Fruit fly (Drosophila melanogaster) whole organism, embryonic: Measurements from ENCODE around the gene mRpS7.

ENCODE experiments used
- Atf3 ChIP-seq: fragments of 200-800 bp; sonication (Bioruptor generic); optimal IDR thresholded peaks from 3 replicates; lab custom pipeline; 2016; ENCODE audit warnings: missing biosample characterization, missing genetic modification characterization
- B-H2 ChIP-seq: fragments of 200-800 bp; sonication (Bioruptor generic); optimal IDR thresholded peaks from 2 replicates; lab custom pipeline; 2018; ENCODE audit warnings: missing biosample characterization, mild to moderate bottlenecking, missing genetic modification characterization
- BtbVII ChIP-seq: fragments of 200-800 bp; sonication (Bioruptor generic); optimal IDR thresholded peaks from 3 replicates; lab custom pipeline; 2017; ENCODE audit warnings: missing biosample characterization, mild to moderate bottlenecking, missing genetic modification characterization
- CG10209 ChIP-seq: fragments of 200-800 bp; sonication (Bioruptor generic); optimal IDR thresholded peaks from 3 replicates; lab custom pipeline; 2017; ENCODE audit warnings: missing biosample characterization, mild to moderate bottlenecking, missing genetic modification characterization, missing genetic modification reagents
- CG1024 ChIP-seq: fragments of 200-800 bp; sonication (Bioruptor generic); IDR thresholded peaks from 2 replicates; pipeline ENCODE4 v1.3.6; 2022; ENCODE audit warnings: missing biosample characterization, missing genetic modification characterization
- CG10543 ChIP-seq: fragments of 200-800 bp; sonication (Bioruptor generic); optimal IDR thresholded peaks from 3 replicates; lab custom pipeline; 2017; ENCODE audit warnings: missing biosample characterization, mild to moderate bottlenecking, missing genetic modification characterization, moderate library complexity
- CG11247 ChIP-seq: fragments of 200-800 bp; sonication (Bioruptor generic); IDR thresholded peaks from 2 replicates; pipeline ENCODE4 v1.3.6; 2022; ENCODE audit warnings: missing biosample characterization, missing genetic modification characterization
- CG11398 ChIP-seq: fragments of 200-800 bp; sonication (Bioruptor generic); optimal IDR thresholded peaks from 2 replicates; lab custom pipeline; 2016; ENCODE audit warnings: missing biosample characterization, missing genetic modification characterization
- CG11695 ChIP-seq: fragments of 200-800 bp; sonication (Bioruptor generic); IDR thresholded peaks from 3 replicates; pipeline ENCODE4 v1.3.6; 2022; ENCODE audit warnings: missing biosample characterization, missing genetic modification characterization
- CG11723 ChIP-seq: fragments of 200-800 bp; sonication (Bioruptor generic); optimal IDR thresholded peaks from 2 replicates; lab custom pipeline; 2017; ENCODE audit warnings: missing biosample characterization, mild to moderate bottlenecking, missing genetic modification characterization
- CG12219 ChIP-seq: fragments of 200-800 bp; sonication (Bioruptor generic); optimal IDR thresholded peaks from 3 replicates; lab custom pipeline; 2018; ENCODE audit warnings: missing biosample characterization, mild to moderate bottlenecking, missing genetic modification characterization
- CG13296 ChIP-seq: fragments of 200-800 bp; sonication (Bioruptor generic); optimal IDR thresholded peaks from 3 replicates; lab custom pipeline; 2018; ENCODE audit warnings: missing biosample characterization, mild to moderate bottlenecking, missing genetic modification characterization
- CG13775 ChIP-seq: fragments of 200-800 bp; sonication (Bioruptor generic); optimal IDR thresholded peaks from 3 replicates; lab custom pipeline; 2017; ENCODE audit warnings: missing biosample characterization, mild to moderate bottlenecking, missing genetic modification characterization
- CG1602 ChIP-seq: fragments of 200-800 bp; sonication (Bioruptor generic); optimal IDR thresholded peaks from 3 replicates; lab custom pipeline; 2016; ENCODE audit warnings: missing biosample characterization, missing genetic modification characterization
- CG17385 ChIP-seq: fragments of 200-800 bp; sonication (Bioruptor generic); optimal IDR thresholded peaks from 3 replicates; lab custom pipeline; 2018; ENCODE audit warnings: missing biosample characterization, mild to moderate bottlenecking, missing genetic modification characterization
- CG18619 ChIP-seq: fragments of 200-800 bp; sonication (Bioruptor generic); optimal IDR thresholded peaks from 3 replicates; lab custom pipeline; 2017; ENCODE audit warnings: missing biosample characterization, mild to moderate bottlenecking, missing genetic modification characterization
- CG18764 ChIP-seq: fragments of 200-800 bp; sonication (Bioruptor generic); optimal IDR thresholded peaks from 3 replicates; lab custom pipeline; 2016; ENCODE audit warnings: missing biosample characterization, missing genetic modification characterization
- CG2199 ChIP-seq: fragments of 200-800 bp; sonication (Bioruptor generic); IDR thresholded peaks from 3 replicates; pipeline ENCODE4 v1.3.6; 2022; ENCODE audit warnings: missing biosample characterization, missing genetic modification characterization
- CG2678 ChIP-seq: fragments of 200-800 bp; sonication (Bioruptor generic); optimal IDR thresholded peaks from 3 replicates; lab custom pipeline; 2019; ENCODE audit warnings: missing biosample characterization, mild to moderate bottlenecking, missing genetic modification characterization, moderate library complexity
- CG31224 ChIP-seq: fragments of 200-800 bp; sonication (Bioruptor generic); IDR thresholded peaks from 2 replicates; pipeline ENCODE4 v1.3.6; 2022; ENCODE audit warnings: missing biosample characterization, missing genetic modification characterization
- CG43689 ChIP-seq: fragments of 200-800 bp; sonication (Bioruptor generic); IDR thresholded peaks from 2 replicates; pipeline ENCODE4 v1.3.6; 2022; ENCODE audit warnings: missing biosample characterization, missing genetic modification characterization
- CG5180 ChIP-seq: fragments of 200-800 bp; sonication (Bioruptor generic); optimal IDR thresholded peaks from 3 replicates; lab custom pipeline; 2017; ENCODE audit warnings: missing biosample characterization, missing genetic modification characterization, mild to moderate bottlenecking, moderate library complexity, missing genetic modification reagents
- CG6765 ChIP-seq: fragments of 200-800 bp; sonication (Bioruptor generic); optimal IDR thresholded peaks from 3 replicates; lab custom pipeline; 2017; ENCODE audit warnings: missing biosample characterization, mild to moderate bottlenecking, missing genetic modification characterization
- Dad ChIP-seq: fragments of 200-800 bp; sonication (Bioruptor generic); optimal IDR thresholded peaks from 3 replicates; lab custom pipeline; 2016; ENCODE audit warnings: missing biosample characterization, missing genetic modification characterization
- Deaf1 ChIP-seq: fragments of 200-800 bp; optimal IDR thresholded peaks from 3 replicates; lab custom pipeline; 2019; ENCODE audit warnings: missing biosample characterization, mild to moderate bottlenecking, missing genetic modification characterization, moderate library complexity
- Doc3 ChIP-seq: fragments of 200-800 bp; sonication (Bioruptor generic); IDR thresholded peaks from 3 replicates; pipeline ENCODE4 v1.3.6; 2022; ENCODE audit warnings: missing biosample characterization, missing genetic modification characterization; ENCODE audit not compliant: partially characterized antibody
- E2f1 ChIP-seq: fragments of 200-800 bp; sonication (Bioruptor generic); IDR thresholded peaks from 2 replicates; pipeline ENCODE4 v1.3.6; 2022; ENCODE audit warnings: missing biosample characterization, missing genetic modification characterization
- HLH4C ChIP-seq: fragments of 200-800 bp; sonication (Bioruptor generic); IDR thresholded peaks from 3 replicates; pipeline ENCODE4 v1.3.6; 2022; ENCODE audit warnings: missing biosample characterization, missing genetic modification characterization; ENCODE audit not compliant: partially characterized antibody
- Hsf ChIP-seq: fragments of 200-800 bp; sonication (Bioruptor generic); optimal IDR thresholded peaks from 3 replicates; lab custom pipeline; 2016; ENCODE audit warnings: missing biosample characterization, missing genetic modification characterization
- Kr ChIP-seq: fragments of 200-800 bp; sonication (Bioruptor generic); optimal IDR thresholded peaks from 2 replicates; lab custom pipeline; 2017; ENCODE audit warnings: missing biosample characterization, mild to moderate bottlenecking, missing genetic modification characterization
- Nf-YC ChIP-seq: fragments of 200-800 bp; optimal IDR thresholded peaks from 3 replicates; lab custom pipeline; 2019; ENCODE audit warnings: missing biosample characterization, mild to moderate bottlenecking, missing genetic modification characterization, moderate library complexity
- Pdp1 ChIP-seq, 2 experiments: fragments of 200-800 bp; sonication (Bioruptor generic); optimal IDR thresholded peaks; 3 replicates each; lab custom pipeline; 2016; ENCODE audit warnings: missing biosample characterization in 2 of 2, missing genetic modification characterization in 2 of 2, mild to moderate bottlenecking in 1 of 2, moderate library complexity in 1 of 2
- ash1 ChIP-seq: fragments of 200-800 bp; sonication (Bioruptor generic); optimal IDR thresholded peaks from 2 replicates; lab custom pipeline; 2018; ENCODE audit warnings: missing biosample characterization, mild to moderate bottlenecking, missing genetic modification characterization
- bsh ChIP-seq, 2 experiments: fragments of 200-800 bp; sonication (Bioruptor generic); optimal IDR thresholded peaks; 2 replicates each; lab custom pipeline; 2017 to 2018; ENCODE audit warnings: mild to moderate bottlenecking in 2 of 2, missing biosample characterization in 2 of 2, missing genetic modification characterization in 2 of 2, moderate library complexity in 1 of 2
- cato ChIP-seq: fragments of 200-800 bp; sonication (Bioruptor generic); optimal IDR thresholded peaks from 2 replicates; lab custom pipeline; 2016; ENCODE audit warnings: missing biosample characterization, missing genetic modification characterization, borderline replicate concordance
- corto ChIP-seq: fragments of 200-800 bp; sonication (Bioruptor generic); optimal IDR thresholded peaks from 2 replicates; lab custom pipeline; 2016; ENCODE audit warnings: missing biosample characterization, mild to moderate bottlenecking, missing genetic modification characterization, moderate library complexity
- dan ChIP-seq: fragments of 200-800 bp; sonication (Bioruptor generic); IDR thresholded peaks from 2 replicates; pipeline ENCODE4 v1.3.6; 2022; ENCODE audit warnings: missing biosample characterization, missing genetic modification characterization
- emc ChIP-seq: fragments of 200-800 bp; sonication (Bioruptor generic); optimal IDR thresholded peaks from 2 replicates; lab custom pipeline; 2016; ENCODE audit warnings: missing biosample characterization, missing genetic modification characterization
- jumu ChIP-seq: fragments of 200-800 bp; sonication (Bioruptor generic); optimal IDR thresholded peaks from 3 replicates; lab custom pipeline; 2016; ENCODE audit warnings: missing biosample characterization, missing genetic modification characterization
- luna ChIP-seq: fragments of 200-800 bp; sonication (Bioruptor generic); optimal IDR thresholded peaks from 2 replicates; lab custom pipeline; 2016; ENCODE audit warnings: missing biosample characterization, missing genetic modification characterization
- odd ChIP-seq: fragments of 200-800 bp; sonication (Bioruptor generic); optimal IDR thresholded peaks from 2 replicates; lab custom pipeline; 2017; ENCODE audit warnings: missing biosample characterization, mild to moderate bottlenecking, missing genetic modification characterization
- psq ChIP-seq: fragments of 200-800 bp; sonication (Bioruptor generic); optimal IDR thresholded peaks from 2 replicates; lab custom pipeline; 2017; ENCODE audit warnings: missing biosample characterization, missing genetic modification characterization
- rib ChIP-seq: fragments of 200-800 bp; sonication (Bioruptor generic); IDR thresholded peaks from 2 replicates; pipeline ENCODE4 v1.3.6; 2022; ENCODE audit warnings: missing biosample characterization, missing genetic modification characterization
- schlank ChIP-seq: fragments of 200-800 bp; sonication (Bioruptor generic); optimal IDR thresholded peaks from 2 replicates; lab custom pipeline; 2018; ENCODE audit warnings: missing biosample characterization, mild to moderate bottlenecking, missing genetic modification characterization
- slou ChIP-seq: fragments of 200-800 bp; sonication (Bioruptor generic); optimal IDR thresholded peaks from 3 replicates; lab custom pipeline; 2016; ENCODE audit warnings: missing biosample characterization, missing genetic modification characterization
- stc ChIP-seq: fragments of 200-800 bp; sonication (Bioruptor generic); IDR thresholded peaks from 2 replicates; pipeline ENCODE4 v1.3.6; 2022; ENCODE audit warnings: missing biosample characterization, missing genetic modification characterization
- tgo ChIP-seq: fragments of 200-800 bp; sonication (Bioruptor generic); IDR thresholded peaks from 3 replicates; pipeline ENCODE4 v1.3.6; 2022; ENCODE audit warnings: missing biosample characterization, missing genetic modification characterization
- ttk ChIP-seq: fragments of 200-800 bp; sonication (Bioruptor generic); IDR thresholded peaks from 2 replicates; pipeline ENCODE4 v2.1.2; 2022; ENCODE audit warnings: missing biosample characterization, missing genetic modification characterization

mRpS7 gene

DNA sequence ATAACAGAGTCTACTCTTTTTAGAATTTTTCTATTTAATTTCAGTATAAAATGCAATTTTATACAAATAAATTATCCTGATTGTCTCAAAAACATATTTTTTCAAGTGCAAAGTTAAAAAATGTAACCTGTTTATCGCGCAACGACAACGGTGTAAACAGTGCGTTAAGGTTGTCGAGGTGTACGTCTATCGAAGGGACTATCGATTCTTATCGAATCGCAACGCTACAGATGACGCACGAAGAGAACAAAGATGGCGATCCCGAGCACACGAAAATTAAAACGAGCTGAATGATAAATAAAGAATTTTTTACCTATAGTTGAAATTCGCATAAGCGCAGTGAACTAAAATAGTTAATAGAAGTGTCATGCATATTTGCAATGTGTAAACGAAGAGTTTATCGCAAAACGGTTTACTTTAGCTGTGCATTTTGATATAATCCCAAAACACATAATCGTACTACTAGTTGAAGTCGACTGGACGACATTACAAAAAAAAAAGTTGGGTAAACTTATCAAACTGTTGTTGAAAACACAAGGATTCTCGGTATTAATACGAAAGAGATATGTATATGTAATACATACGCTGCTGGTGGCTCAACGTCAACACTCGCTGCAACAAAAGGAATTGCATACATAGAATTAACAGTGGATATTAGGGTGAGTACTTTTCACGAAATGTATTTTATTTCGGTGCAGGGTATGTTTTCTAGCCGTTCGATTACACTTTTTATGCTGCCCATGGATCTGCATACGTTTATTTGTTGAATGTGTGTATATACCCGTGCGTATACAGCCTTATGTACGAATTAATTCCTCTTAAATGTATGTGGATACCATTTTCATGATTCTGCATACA lies 1.6 kb downstream of the mRpS7 start, which contains the start of gene da (continued):
- TF ChIP-seq emc = peak; percentile 20
- peak; percentile 54 for TF ChIP-seq B-H2 (GFP tag; lab: Kevin White, UChicago)
- TF ChIP-seq Hsf = peak; percentile 73
- TF ChIP-seq Kr (GFP tag; lab: Kevin White, UChicago) = no peak
- TF ChIP-seq CG11247 (GFP tag; lab: Robert Waterston, UW) = peak; percentile 54; the same call in 1 of the 2 replicates
- TF ChIP-seq ash1 (GFP tag; lab: Kevin White, UChicago) = peak; percentile 6
- TF ChIP-seq odd (GFP tag; lab: Kevin White, UChicago) = peak; percentile 23
- peak; percentile 33 for TF ChIP-seq CG18764 (GFP tag; lab: Kevin White, UChicago)
- TF ChIP-seq CG13296 (GFP tag; lab: Kevin White, UChicago) = peak; percentile 16
- no peak for TF ChIP-seq psq
- TF ChIP-seq slou = no peak
- peak; percentile 33 to 69 for TF ChIP-seq Pdp1 (GFP tag; optimal IDR thresholded peaks at IDR 0.05; lab: Kevin White, UChicago)
- no peak for TF ChIP-seq CG11398 (GFP tag; lab: Kevin White, UChicago)
- peak; percentile 19 for TF ChIP-seq BtbVII (GFP tag; lab: Kevin White, UChicago)
- TF ChIP-seq CG6765 = peak; percentile 25
- TF ChIP-seq CG2678 (tag; lab: Kevin White, UChicago) = peak; percentile 63
- TF ChIP-seq CG11723 (GFP tag; lab: Kevin White, UChicago) = peak; percentile 77
- peak; percentile 45 for TF ChIP-seq Dad
- peak; percentile 52 for TF ChIP-seq CG10209 (GFP tag; lab: Kevin White, UChicago)
- TF ChIP-seq CG10543 (GFP tag; lab: Kevin White, UChicago) = peak; percentile 21
- no peak for TF ChIP-seq luna (GFP tag; lab: Kevin White, UChicago)
- peak; percentile 40; the same call in 1 of the 2 replicates for TF ChIP-seq CG31224 (GFP tag; lab: Robert Waterston, UW)
- TF ChIP-seq CG1602 (GFP tag; lab: Kevin White, UChicago) = peak; percentile 36
- peak; percentile 45 for TF ChIP-seq rib (GFP tag; lab: Robert Waterston, UW)
- peak; percentile 96 for TF ChIP-seq CG1024 (GFP tag; lab: Robert Waterston, UW)
- TF ChIP-seq schlank = peak; percentile 9
- TF ChIP-seq CG43689 (GFP tag; lab: Robert Waterston, UW) = no peak
- peak; percentile 52 for TF ChIP-seq Nf-YC (tag; lab: Kevin White, UChicago)
- TF ChIP-seq cato = no peak
- peak; percentile 26 for TF ChIP-seq CG17385 (GFP tag; lab: Kevin White, UChicago)
- peak; percentile 98 for TF ChIP-seq Deaf1
- TF ChIP-seq Doc3 (GFP tag; lab: Robert Waterston, UW) = no peak
- TF ChIP-seq CG12219 = peak; percentile 39
- TF ChIP-seq jumu (GFP tag; lab: Kevin White, UChicago) = peak; percentile 64
- TF ChIP-seq Atf3 (GFP tag; lab: Kevin White, UChicago) = peak; percentile 72
- 0 out of 2 replicates have a peak, but pooled peaks have one; percentile 19 for TF ChIP-seq ttk (GFP tag; lab: Robert Waterston, UW)
- peak; percentile 70 for TF ChIP-seq stc
- TF ChIP-seq CG13775 (GFP tag; lab: Kevin White, UChicago) = peak; percentile 49
- peak; percentile 61 for TF ChIP-seq CG18619
- 0 out of 3 replicates have a peak, but pooled peaks have one; percentile 68 for TF ChIP-seq CG2199 (GFP tag; lab: Robert Waterston, UW)
- TF ChIP-seq tgo = peak; percentile 57; the same call in 1 of the 3 replicates
- TF ChIP-seq HLH4C = peak; percentile 61; the same call in 2 of the 3 replicates
- no peak for TF ChIP-seq CG5180
- TF ChIP-seq bsh (GFP tag; optimal IDR thresholded peaks at IDR 0.05; lab: Kevin White, UChicago) = peak in 1 of 2 experiments; percentile 58
- no peak for TF ChIP-seq corto (GFP tag; lab: Kevin White, UChicago)
- 0 out of 3 replicates have a peak, but pooled peaks have one; percentile 38 for TF ChIP-seq CG11695 (GFP tag; lab: Robert Waterston, UW)
- TF ChIP-seq dan = no peak
- peak; percentile 50; the same call in 1 of the 2 replicates for TF ChIP-seq E2f1 (GFP tag; lab: Robert Waterston, UW)
